Worm (Caenorhabditis elegans) whole organism, L4 larva: ENCODE data around the gene spe-44.

Experiments
- Y5F2A.4 ChIP-seq: fragments of 200-800 bp; sonication (Bioruptor generic); optimal IDR thresholded peaks from 2 replicates; lab custom pipeline; 2018; ENCODE audit warnings: mild to moderate bottlenecking, missing genetic modification characterization, missing compliant biosample characterization
- Y75B8A.6 ChIP-seq: fragments of 200-800 bp; sonication (Bioruptor generic); IDR thresholded peaks from 2 replicates; pipeline ENCODE4 v1.3.6; 2022; ENCODE audit warnings: missing genetic modification reagents, missing genetic modification characterization, missing compliant biosample characterization
- ZK337.2 ChIP-seq: fragments of 200-800 bp; sonication (Bioruptor generic); IDR thresholded peaks from 2 replicates; pipeline ENCODE4 v1.3.6; 2022; ENCODE audit warnings: missing genetic modification reagents, missing genetic modification characterization, missing compliant biosample characterization
- aha-1 ChIP-seq: fragments of 150-350 bp; peaks from one replicate; lab custom pipeline; 2014; ENCODE audit warnings: missing biosample characterization, missing genetic modification characterization
- ces-1 ChIP-seq: fragments of 150-350 bp; sonication (generic microtip); optimal IDR thresholded peaks from 4 replicates; lab custom pipeline; 2014; ENCODE audit warnings: missing biosample characterization, missing genetic modification reagents, missing genetic modification characterization
- dve-1 ChIP-seq: sonication (generic microtip); optimal IDR thresholded peaks from 2 replicates; lab custom pipeline; 2017; ENCODE audit warnings: antibody characterized with exemption, mild to moderate bottlenecking, missing genetic modification characterization, missing compliant biosample characterization; ENCODE audit not compliant: insufficient read depth
- hlh-11 ChIP-seq: fragments of 200-800 bp; sonication (Bioruptor generic); optimal IDR thresholded peaks from 2 replicates; lab custom pipeline; 2018; ENCODE audit warnings: mild to moderate bottlenecking, missing genetic modification characterization, missing compliant biosample characterization
- hlh-30 ChIP-seq: sonication (generic microtip); optimal IDR thresholded peaks from 2 replicates; lab custom pipeline; 2017; ENCODE audit warnings: antibody characterized with exemption, mild to moderate bottlenecking, missing genetic modification characterization, missing compliant biosample characterization; ENCODE audit not compliant: insufficient read depth
- mxl-3 ChIP-seq: fragments of 200-800 bp; sonication (Bioruptor generic); optimal IDR thresholded peaks from 2 replicates; lab custom pipeline; 2018; ENCODE audit warnings: mild to moderate bottlenecking, missing genetic modification characterization, missing compliant biosample characterization
- nhr-111 ChIP-seq: fragments of 200-800 bp; sonication (Bioruptor generic); optimal IDR thresholded peaks from 2 replicates; lab custom pipeline; 2018; ENCODE audit warnings: mild to moderate bottlenecking, missing genetic modification characterization, missing compliant biosample characterization
- nhr-28 ChIP-seq: fragments of 150-350 bp; optimal IDR thresholded peaks from 2 replicates; lab custom pipeline; 2014; ENCODE audit warnings: missing biosample characterization, missing genetic modification characterization
- nhr-41 ChIP-seq: fragments of 200-800 bp; sonication (Bioruptor generic); IDR thresholded peaks from 2 replicates; pipeline ENCODE4 v1.3.6; 2022; ENCODE audit warnings: missing genetic modification reagents, missing genetic modification characterization, missing compliant biosample characterization
- spr-1 ChIP-seq: sonication (generic microtip); optimal IDR thresholded peaks from 2 replicates; lab custom pipeline; 2016; ENCODE audit warnings: mild to moderate bottlenecking, missing genetic modification characterization, missing compliant biosample characterization

spe-44 gene

ce11 chrIV:12404137-12404536 is 49.9 kb downstream of the spe-44 start, which contains the start of gene gex-3 (continued):
- TF ChIP-seq nhr-41, result no peak
- TF ChIP-seq dve-1 (tag; lab: Kevin White, UChicago), result peak; percentile 65
- TF ChIP-seq mxl-3 (GFP tag; lab: Kevin White, UChicago), result peak; percentile 28
- peak; percentile 92 for TF ChIP-seq ces-1 (GFP tag; lab: Kevin White, UChicago)
- TF ChIP-seq ZK337.2 (GFP tag; lab: Robert Waterston, UW), result no peak
- TF ChIP-seq nhr-28 (tag; lab: Kevin White, UChicago), result peak; percentile 43
- TF ChIP-seq Y5F2A.4, result no peak
- no peak for TF ChIP-seq spr-1 (tag; lab: Kevin White, UChicago)

ce11 chrIV:12403440-12403839 is 50.6 kb downstream of the spe-44 start:
- TF ChIP-seq hlh-30 (tag; lab: Kevin White, UChicago) (peak; percentile 19), nhr-28 (tag; lab: Kevin White, UChicago) (peak; percentile 32), Y75B8A.6 (GFP tag; lab: Robert Waterston, UW) (no peak), nhr-111 (no peak), hlh-11 (tag; lab: Kevin White, UChicago) (peak; percentile 40), aha-1 (tag; lab: Kevin White, UChicago) (peak; percentile 95), mxl-3 (GFP tag; lab: Kevin White, UChicago) (peak; percentile 55)
